Fruit fly (Drosophila melanogaster) whole organism, embryonic: ENCODE results near the gene CG43759.
A peak's percentile ranks its signal among the peaks of the same experiment; 100 is the strongest.

Experiments
- CG1832 ChIP-seq: fragments of 200-800 bp; sonication (Bioruptor generic); optimal IDR thresholded peaks from 2 replicates; lab custom pipeline; 2017; ENCODE audit warnings: missing biosample characterization, mild to moderate bottlenecking, missing genetic modification characterization, inconsistent platforms
- CG5180 ChIP-seq: fragments of 200-800 bp; sonication (Bioruptor generic); optimal IDR thresholded peaks from 3 replicates; lab custom pipeline; 2017; ENCODE audit warnings: missing biosample characterization, missing genetic modification characterization, mild to moderate bottlenecking, moderate library complexity, missing genetic modification reagents
- Sin3A ChIP-seq: fragments of >200 bp; optimal IDR thresholded peaks from 2 replicates; lab custom pipeline; 2018
- fd3F ChIP-seq: fragments of 200-800 bp; sonication (Bioruptor generic); optimal IDR thresholded peaks from 2 replicates; lab custom pipeline; 2018; ENCODE audit warnings: missing biosample characterization, mild to moderate bottlenecking, missing genetic modification characterization, moderate library complexity

- no peak for TF ChIP-seq CG1832
- TF ChIP-seq fd3F (GFP tag; lab: Kevin White, UChicago), result no peak
- TF ChIP-seq Sin3A (lab: Kevin White, UChicago), result peak; percentile 74
- TF ChIP-seq CG5180 (GFP tag; lab: Kevin White, UChicago), result no peak
Observed at dm6 chrX:18883999-18884671, 46.0 kb upstream of the CG43759 start, which contains the start of gene CG7332.
